Worm (Caenorhabditis elegans) whole organism, early embryonic: Measurements from ENCODE around the gene F10A3.4.

Experiments used
- B0310.2 ChIP-seq: sonication (generic microtip); optimal IDR thresholded peaks from 2 replicates; lab custom pipeline; 2016; ENCODE audit warnings: mild to moderate bottlenecking, missing genetic modification characterization, missing compliant biosample characterization
- F13C5.2 ChIP-seq: sonication (generic microtip); optimal IDR thresholded peaks from 2 replicates; lab custom pipeline; 2017; ENCODE audit warnings: mild to moderate bottlenecking, missing genetic modification characterization, inconsistent platforms, missing compliant biosample characterization
- aly-1 ChIP-seq: sonication (generic microtip); optimal IDR thresholded peaks from 2 replicates; lab custom pipeline; 2016; ENCODE audit warnings: missing genetic modification characterization, missing compliant biosample characterization
- ama-1 ChIP-seq: fragments of 150-350 bp; optimal IDR thresholded peaks from 2 replicates; lab custom pipeline; 2014
- ceh-13 ChIP-seq: fragments of 200-800 bp; sonication (Bioruptor generic); optimal IDR thresholded peaks from 2 replicates; lab custom pipeline; 2018; ENCODE audit warnings: mild to moderate bottlenecking, missing genetic modification characterization, missing compliant biosample characterization
- ceh-36 ChIP-seq: sonication (generic microtip); optimal IDR thresholded peaks from 2 replicates; lab custom pipeline; 2016; ENCODE audit warnings: missing genetic modification characterization, inconsistent platforms, missing compliant biosample characterization
- ets-7 ChIP-seq: sonication (generic microtip); optimal IDR thresholded peaks from 2 replicates; lab custom pipeline; 2016; ENCODE audit warnings: missing genotype, missing genetic modification characterization, missing compliant biosample characterization
- flt-1 ChIP-seq: fragments of 200-800 bp; sonication (Bioruptor generic); IDR thresholded peaks from 2 replicates; pipeline ENCODE4 v1.3.6; 2022; ENCODE audit warnings: missing genetic modification characterization, missing compliant biosample characterization
- hmbx-1 ChIP-seq: sonication (generic microtip); optimal IDR thresholded peaks from 2 replicates; lab custom pipeline; 2016; ENCODE audit warnings: mild to moderate bottlenecking, missing genetic modification characterization, missing compliant biosample characterization
- hmg-4 ChIP-seq: fragments of 200-800 bp; sonication (Bioruptor generic); optimal IDR thresholded peaks from 2 replicates; lab custom pipeline; 2018; ENCODE audit warnings: mild to moderate bottlenecking, missing genetic modification characterization, missing compliant biosample characterization
- hnd-1 ChIP-seq: sonication (generic microtip); optimal IDR thresholded peaks from 2 replicates; lab custom pipeline; 2016; ENCODE audit warnings: missing genetic modification characterization, missing compliant biosample characterization
- pes-1 ChIP-seq: fragments of 200-800 bp; sonication (Bioruptor generic); IDR thresholded peaks from 2 replicates; pipeline ENCODE4 v1.3.6; 2022; ENCODE audit warnings: missing genetic modification reagents, missing genetic modification characterization, missing compliant biosample characterization
- scrt-1 ChIP-seq: fragments of 200-800 bp; sonication (Bioruptor generic); IDR thresholded peaks from 2 replicates; pipeline ENCODE4 v1.3.6; 2022; ENCODE audit warnings: missing genetic modification characterization, missing compliant biosample characterization
- sea-1 ChIP-seq: fragments of 200-800 bp; sonication (Bioruptor generic); conservative IDR thresholded peaks from 2 replicates; pipeline ENCODE4 v1.3.6; 2022; ENCODE audit warnings: missing genetic modification characterization, missing compliant biosample characterization
- tbx-11 ChIP-seq: fragments of 200-800 bp; sonication (Bioruptor generic); IDR thresholded peaks from 2 replicates; pipeline ENCODE4 v1.3.6; 2022; ENCODE audit warnings: missing genetic modification characterization, missing compliant biosample characterization
- tbx-37 ChIP-seq: fragments of 200-800 bp; sonication (Bioruptor generic); conservative IDR thresholded peaks from 2 replicates; pipeline ENCODE4 v1.3.6; 2022; ENCODE audit warnings: missing genetic modification reagents, missing genetic modification characterization, missing compliant biosample characterization
- tra-4 ChIP-seq: sonication (generic microtip); optimal IDR thresholded peaks from 2 replicates; lab custom pipeline; 2017; ENCODE audit warnings: missing genetic modification characterization, missing compliant biosample characterization

Gene F10A3.4

DNA sequence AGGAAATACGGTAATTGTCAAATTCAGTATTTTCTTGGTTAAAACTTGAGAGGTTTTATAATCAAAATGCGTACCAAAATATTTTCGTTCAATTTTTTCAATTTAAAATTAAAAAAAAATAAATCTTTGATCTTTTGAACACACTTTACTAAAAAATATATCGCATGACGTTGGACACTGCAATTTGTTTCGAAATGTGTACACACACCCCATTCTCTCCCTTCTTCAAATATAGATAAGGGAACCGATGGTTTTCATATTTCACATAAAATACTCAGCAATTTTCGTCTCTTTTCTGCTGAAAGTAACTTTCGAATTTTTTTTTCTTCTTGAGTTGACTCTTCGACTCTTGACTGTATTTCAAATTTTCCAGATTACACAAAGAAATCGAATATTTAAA, 27.5 kb upstream of the F10A3.4 start:
- TF ChIP-seq ceh-13 (GFP tag; lab: Kevin White, UChicago) = no peak
- no peak for TF ChIP-seq tra-4 (tag; lab: Kevin White, UChicago)

DNA sequence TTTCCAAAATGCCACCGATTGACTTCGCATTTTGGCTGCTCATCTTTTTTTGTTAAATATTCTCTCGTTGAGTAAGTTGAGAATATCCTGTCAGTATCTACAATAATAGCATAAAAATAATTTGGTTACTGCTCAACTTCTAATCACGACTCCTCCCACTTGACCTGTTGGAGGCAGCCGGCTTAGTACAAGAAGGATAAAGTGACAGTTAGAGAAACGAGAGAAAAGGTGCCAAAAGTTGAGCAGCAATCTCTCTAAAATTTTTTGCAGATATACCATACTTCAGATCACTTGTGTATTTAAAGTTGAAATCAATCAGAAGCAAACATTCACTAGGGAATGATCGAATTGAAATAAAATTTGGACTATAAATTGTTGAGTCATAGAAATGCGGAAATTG, 24.2 kb upstream of the F10A3.4 start, which contains the start of gene nhr-111:
TSS of gene nhr-111 (minus strand) at position 101 of the 400 bp plus-strand sequence.
- TF ChIP-seq ama-1 (lab: Kevin White, UChicago) (no peak), pes-1 (GFP tag; lab: Robert Waterston, UW) (no peak), hmbx-1 (tag; lab: Kevin White, UChicago) (no peak), ceh-36 (tag; lab: Kevin White, UChicago) (no peak), ets-7 (tag; lab: Kevin White, UChicago) (no peak), flt-1 (GFP tag; lab: Robert Waterston, UW) (no peak), hnd-1 (tag; lab: Kevin White, UChicago) (no peak), hmg-4 (no peak), F13C5.2 (no peak), aly-1 (no peak), ceh-13 (GFP tag; lab: Kevin White, UChicago) (no peak), tbx-37 (GFP tag; lab: Robert Waterston, UW) (no peak), B0310.2 (tag; lab: Kevin White, UChicago) (no peak), tbx-11 (GFP tag; lab: Robert Waterston, UW) (no peak), scrt-1 (GFP tag; lab: Robert Waterston, UW) (no peak), sea-1 (no peak), tra-4 (tag; lab: Kevin White, UChicago) (no peak)

DNA sequence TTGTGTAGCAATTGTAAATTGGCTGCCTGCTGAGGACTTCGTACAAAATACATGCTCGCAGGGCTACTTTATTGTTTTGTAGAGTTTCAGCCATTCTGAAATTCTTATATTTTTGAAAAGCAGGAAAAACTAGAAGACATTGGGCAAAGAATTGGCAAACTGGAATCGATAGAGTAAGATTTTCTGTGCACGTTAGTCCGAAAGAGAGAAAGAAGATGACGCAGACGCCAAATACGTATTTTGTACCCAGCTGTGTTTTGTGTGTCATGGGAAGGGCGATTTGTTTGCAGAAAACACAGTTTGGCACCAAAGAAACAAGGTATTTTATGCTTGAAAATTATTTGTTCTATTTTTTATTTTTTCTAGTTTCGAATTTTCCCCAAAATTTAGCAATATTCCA, 21.5 kb upstream of the F10A3.4 start, which contains the start of gene fbxa-143:
TSS of gene fbxa-143 (minus strand) at position 101 of the 400 bp plus-strand sequence.
- TF ChIP-seq scrt-1 (GFP tag; lab: Robert Waterston, UW) (no peak), sea-1 (no peak)

DNA sequence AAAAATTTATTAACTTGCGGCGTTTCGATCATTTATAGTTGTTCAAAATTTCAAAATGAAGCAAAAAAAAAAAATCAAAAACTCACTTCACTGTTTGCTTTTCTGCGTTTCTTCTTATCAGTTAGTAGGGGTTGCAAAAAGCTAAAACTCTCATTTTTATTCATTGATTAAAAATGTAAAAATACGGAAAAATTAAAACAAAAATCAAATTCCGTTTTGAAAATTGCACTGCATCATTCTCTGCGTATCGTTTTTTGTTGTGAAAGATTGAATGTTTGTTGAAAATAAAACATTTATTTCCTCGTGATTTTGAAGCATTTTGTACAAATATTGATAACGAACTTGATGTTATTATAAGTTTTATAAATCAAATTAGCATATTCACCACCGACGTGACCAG, 19.8 kb upstream of the F10A3.4 start:
- TF ChIP-seq tra-4 (tag; lab: Kevin White, UChicago) (no peak), F13C5.2 (no peak), tbx-37 (GFP tag; lab: Robert Waterston, UW) (no peak), pes-1 (GFP tag; lab: Robert Waterston, UW) (no peak), ama-1 (lab: Kevin White, UChicago) (no peak), hnd-1 (tag; lab: Kevin White, UChicago) (no peak), scrt-1 (GFP tag; lab: Robert Waterston, UW) (no peak), tbx-11 (GFP tag; lab: Robert Waterston, UW) (no peak), aly-1 (no peak), hmg-4 (no peak)

DNA sequence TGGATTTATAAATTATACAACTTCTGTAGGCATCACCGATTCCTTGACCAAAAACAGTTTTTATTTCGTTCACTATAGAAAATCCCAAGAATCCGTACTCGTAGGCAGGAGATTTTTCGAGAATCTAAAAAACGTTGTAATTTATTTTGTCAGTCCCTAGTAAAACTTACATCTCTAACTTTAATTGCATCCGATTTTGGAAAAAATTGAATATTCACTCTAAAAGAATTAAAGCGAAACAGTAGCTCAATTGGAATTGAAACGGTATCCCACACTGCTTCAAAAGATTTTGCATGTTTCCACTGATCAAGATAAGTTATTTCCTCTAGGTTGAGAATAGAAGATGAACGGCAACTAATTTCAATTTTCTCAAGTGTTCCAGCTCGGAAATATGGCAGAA, 17.7 kb upstream of the F10A3.4 start, which contains the start of gene fbxa-142:
TSS of gene fbxa-142 (minus strand) at position 101 of the 400 bp plus-strand sequence.
- TF ChIP-seq tbx-37 (GFP tag; lab: Robert Waterston, UW) (no peak), flt-1 (GFP tag; lab: Robert Waterston, UW) (no peak), scrt-1 (GFP tag; lab: Robert Waterston, UW) (no peak), ama-1 (lab: Kevin White, UChicago) (no peak), tbx-11 (GFP tag; lab: Robert Waterston, UW) (no peak)

DNA sequence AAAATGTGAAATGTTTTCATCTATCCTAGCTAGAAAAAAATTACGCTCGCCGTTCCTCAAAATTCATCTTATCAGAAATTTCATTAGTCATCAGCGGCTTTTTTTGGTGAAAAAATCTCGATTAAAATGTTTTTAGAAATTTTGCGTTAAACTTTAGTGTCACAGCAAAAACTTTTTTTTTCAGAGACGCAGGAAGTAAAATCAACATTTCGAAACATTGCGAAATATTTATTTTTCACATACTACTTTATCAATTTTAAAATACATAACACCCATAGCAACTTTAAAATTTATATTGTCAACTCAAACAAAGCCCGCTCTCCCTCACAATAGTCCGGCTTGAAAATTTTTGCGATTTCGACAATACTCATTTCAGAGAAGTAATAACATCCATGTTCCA, 16.7 kb upstream of the F10A3.4 start:
- TF ChIP-seq hmg-4 = no peak
- no peak for TF ChIP-seq pes-1 (GFP tag; lab: Robert Waterston, UW)
- TF ChIP-seq hnd-1 (tag; lab: Kevin White, UChicago) = no peak
- no peak for TF ChIP-seq ama-1 (lab: Kevin White, UChicago)
- no peak for TF ChIP-seq flt-1 (GFP tag; lab: Robert Waterston, UW)
- TF ChIP-seq F13C5.2 = no peak
- no peak for TF ChIP-seq sea-1
- no peak for TF ChIP-seq tbx-37 (GFP tag; lab: Robert Waterston, UW)

DNA sequence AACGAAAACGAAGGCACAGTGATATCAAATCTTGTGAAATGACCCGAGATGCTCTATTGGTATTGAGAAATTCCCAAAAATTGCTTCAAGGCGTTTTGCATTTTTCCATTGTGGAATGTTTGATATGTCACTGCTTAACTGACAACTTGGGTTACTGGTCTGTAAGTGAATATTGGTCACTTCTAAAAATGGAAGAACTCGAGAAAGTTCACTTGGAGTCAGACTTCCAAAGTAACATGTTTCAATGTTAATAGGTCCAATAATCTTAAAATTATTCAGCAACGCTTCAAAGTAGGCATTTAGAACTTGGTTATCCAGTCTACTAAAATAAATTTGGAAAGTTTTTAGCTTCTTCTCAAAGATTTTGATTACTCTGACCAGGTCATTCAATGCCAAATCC, 16.2 kb upstream of the F10A3.4 start, which contains the start of gene fbxa-144:
TSS of gene fbxa-144 (minus strand) at position 101 of the 400 bp plus-strand sequence.
- TF ChIP-seq ceh-36 (tag; lab: Kevin White, UChicago) (no peak), scrt-1 (GFP tag; lab: Robert Waterston, UW) (no peak), tra-4 (tag; lab: Kevin White, UChicago) (no peak), hmg-4 (no peak), pes-1 (GFP tag; lab: Robert Waterston, UW) (no peak)

DNA sequence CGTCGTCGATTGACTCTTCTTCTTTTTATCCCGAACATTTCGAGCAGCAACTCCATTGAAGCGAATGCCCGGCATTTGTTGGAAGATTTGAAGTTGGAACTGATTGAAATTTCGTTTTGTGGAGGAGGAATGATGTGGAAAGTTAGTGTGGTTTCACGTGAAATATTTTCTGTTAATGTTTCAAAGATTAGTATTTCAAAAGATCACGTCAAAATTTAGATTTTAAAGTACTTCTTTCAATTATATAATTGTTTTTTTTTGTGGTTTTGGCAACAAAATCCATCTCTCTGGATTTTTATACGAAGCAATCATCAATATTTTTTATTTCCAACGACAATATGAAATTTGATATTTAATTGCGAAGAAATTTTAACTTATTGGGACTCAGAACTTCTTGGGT, 11.9 kb upstream of the F10A3.4 start, which contains the start of gene F44G3.7:
TSS of gene F44G3.7 (minus strand) at position 101 of the 400 bp plus-strand sequence.
- TF ChIP-seq F13C5.2 (no peak), tbx-11 (GFP tag; lab: Robert Waterston, UW) (no peak), flt-1 (GFP tag; lab: Robert Waterston, UW) (no peak), aly-1 (no peak), scrt-1 (GFP tag; lab: Robert Waterston, UW) (no peak), hmbx-1 (tag; lab: Kevin White, UChicago) (no peak), ceh-36 (tag; lab: Kevin White, UChicago) (no peak)

DNA sequence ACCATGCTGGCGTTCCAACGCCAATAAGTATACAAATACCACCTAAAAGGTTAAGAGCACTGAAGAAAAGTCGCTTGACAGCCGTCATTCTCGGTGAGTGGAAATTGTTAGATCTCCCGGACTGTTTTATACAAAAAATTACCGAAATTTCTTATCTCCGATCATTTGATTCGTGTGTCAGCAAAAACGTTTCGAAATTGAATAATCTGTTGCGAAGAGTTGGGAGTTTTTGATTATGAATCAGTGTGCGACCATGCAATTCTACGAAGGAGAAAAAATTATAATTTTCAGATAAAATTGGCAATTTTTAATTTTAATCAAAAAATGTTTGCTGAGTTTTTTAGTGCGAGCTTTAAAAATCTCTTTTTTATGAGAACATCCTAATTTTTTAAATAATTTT, 9.4 kb upstream of the F10A3.4 start, which contains the start of gene clc-11:
TSS of gene clc-11 (minus strand) at position 101 of the 400 bp plus-strand sequence.
- TF ChIP-seq ama-1 (lab: Kevin White, UChicago) = no peak
- no peak for TF ChIP-seq hmg-4
- no peak for TF ChIP-seq ets-7 (tag; lab: Kevin White, UChicago)
- TF ChIP-seq aly-1 = no peak
- TF ChIP-seq hnd-1 (tag; lab: Kevin White, UChicago) = no peak
